Fruit fly (Drosophila melanogaster) whole organism, embryonic: Measurements from ENCODE around the gene Herc4.

Source experiments
- Awh ChIP-seq: fragments of 200-800 bp; sonication (Bioruptor generic); IDR thresholded peaks from 2 replicates; pipeline ENCODE4, ENCODE4 v1.3.6; 2022; ENCODE audit warnings: missing biosample characterization, missing genetic modification characterization
- B-H2 ChIP-seq: fragments of 200-800 bp; sonication (Bioruptor generic); optimal IDR thresholded peaks from 2 replicates; lab custom pipeline; 2018; ENCODE audit warnings: missing biosample characterization, mild to moderate bottlenecking, missing genetic modification characterization
- Bgb ChIP-seq: fragments of 200-800 bp; sonication (Bioruptor generic); IDR thresholded peaks from 2 replicates; pipeline ENCODE4 v1.3.6; 2022; ENCODE audit warnings: missing biosample characterization, missing genetic modification characterization; ENCODE audit not compliant: partially characterized antibody
- CG10267 ChIP-seq: fragments of 200-800 bp; sonication (Bioruptor generic); optimal IDR thresholded peaks from 2 replicates; lab custom pipeline; 2018; ENCODE audit warnings: missing biosample characterization, mild to moderate bottlenecking, missing genetic modification characterization, moderate library complexity
- CG10431 ChIP-seq: fragments of 200-800 bp; sonication (Bioruptor generic); optimal IDR thresholded peaks from 3 replicates; lab custom pipeline; 2018; ENCODE audit warnings: missing biosample characterization, mild to moderate bottlenecking, missing genetic modification characterization
- CG10565 ChIP-seq: fragments of 200-800 bp; sonication (Bioruptor generic); optimal IDR thresholded peaks from 3 replicates; lab custom pipeline; 2016; ENCODE audit warnings: missing biosample characterization, mild to moderate bottlenecking, missing genetic modification characterization
- CG10959 ChIP-seq: fragments of 200-800 bp; sonication (Bioruptor generic); IDR thresholded peaks from 2 replicates; pipeline ENCODE4 v1.3.6; 2022; ENCODE audit warnings: missing biosample characterization, missing genetic modification characterization
- CG11398 ChIP-seq: fragments of 200-800 bp; sonication (Bioruptor generic); optimal IDR thresholded peaks from 2 replicates; lab custom pipeline; 2016; ENCODE audit warnings: missing biosample characterization, missing genetic modification characterization
- CG12769 ChIP-seq: fragments of 200-800 bp; sonication (Bioruptor generic); optimal IDR thresholded peaks from 2 replicates; lab custom pipeline; 2019; ENCODE audit warnings: missing biosample characterization, mild to moderate bottlenecking, missing genetic modification characterization, moderate library complexity
- CG13123 ChIP-seq: fragments of 200-800 bp; sonication (Bioruptor generic); optimal IDR thresholded peaks from 2 replicates; lab custom pipeline; 2016; ENCODE audit warnings: missing biosample characterization, missing genetic modification characterization
- CG14014 ChIP-seq: fragments of 200-800 bp; sonication (Bioruptor generic); IDR thresholded peaks from 2 replicates; pipeline ENCODE4 v1.3.6; 2022; ENCODE audit warnings: missing biosample characterization, missing genetic modification characterization
- CG15696 ChIP-seq: fragments of 200-800 bp; sonication (Bioruptor generic); optimal IDR thresholded peaks from 2 replicates; lab custom pipeline; 2019; ENCODE audit warnings: missing biosample characterization, mild to moderate bottlenecking, missing genetic modification characterization, moderate library complexity
- CG16815 ChIP-seq: fragments of 200-800 bp; sonication (Bioruptor generic); optimal IDR thresholded peaks from 3 replicates; lab custom pipeline; 2017; ENCODE audit warnings: missing biosample characterization, mild to moderate bottlenecking, missing genetic modification characterization
- CG17186 ChIP-seq: fragments of 200-800 bp; sonication (Bioruptor generic); optimal IDR thresholded peaks from 3 replicates; lab custom pipeline; 2017; ENCODE audit warnings: missing biosample characterization, missing genetic modification reagents, missing genetic modification characterization
- CG18011 ChIP-seq: fragments of 200-800 bp; sonication (Bioruptor generic); optimal IDR thresholded peaks from 2 replicates; lab custom pipeline; 2017; ENCODE audit warnings: missing biosample characterization, missing genetic modification characterization, mild to moderate bottlenecking, moderate library complexity, missing genotype
- CG18262 ChIP-seq: fragments of 200-800 bp; optimal IDR thresholded peaks from 3 replicates; lab custom pipeline; 2019; ENCODE audit warnings: missing biosample characterization, mild to moderate bottlenecking, missing genetic modification characterization, moderate library complexity
- CG2120 ChIP-seq: fragments of 200-800 bp; sonication (Bioruptor generic); optimal IDR thresholded peaks from 3 replicates; lab custom pipeline; 2016; ENCODE audit warnings: missing biosample characterization, missing genetic modification characterization
- CG2875 ChIP-seq: fragments of 200-800 bp; sonication (Bioruptor generic); optimal IDR thresholded peaks from 2 replicates; lab custom pipeline; 2017; ENCODE audit warnings: missing biosample characterization, mild to moderate bottlenecking, missing genetic modification characterization, missing genetic modification reagents
- CG3726 ChIP-seq: fragments of 200-800 bp; sonication (Bioruptor generic); IDR thresholded peaks from 3 replicates; pipeline ENCODE4, ENCODE4 v1.3.6; 2022; ENCODE audit warnings: missing biosample characterization, missing genetic modification characterization
- CG3847 ChIP-seq: fragments of 200-800 bp; sonication (Bioruptor generic); IDR thresholded peaks from 2 replicates; pipeline ENCODE4 v1.3.6; 2022; ENCODE audit warnings: missing biosample characterization, missing genetic modification characterization
- CG6765 ChIP-seq: fragments of 200-800 bp; sonication (Bioruptor generic); optimal IDR thresholded peaks from 3 replicates; lab custom pipeline; 2017; ENCODE audit warnings: missing biosample characterization, mild to moderate bottlenecking, missing genetic modification characterization
- CG6813 ChIP-seq: fragments of 200-800 bp; sonication (Bioruptor generic); optimal IDR thresholded peaks from 2 replicates; lab custom pipeline; 2017; ENCODE audit warnings: missing biosample characterization, missing genetic modification characterization, mild to moderate bottlenecking, moderate library complexity, missing genetic modification reagents
- CG7987 ChIP-seq: fragments of 200-800 bp; sonication (Bioruptor generic); optimal IDR thresholded peaks from 2 replicates; lab custom pipeline; 2018; ENCODE audit warnings: missing biosample characterization, mild to moderate bottlenecking, missing genetic modification characterization, moderate library complexity
- CG9609 ChIP-seq: fragments of 200-800 bp; sonication (Bioruptor generic); optimal IDR thresholded peaks from 3 replicates; lab custom pipeline; 2016; ENCODE audit warnings: missing biosample characterization, missing genetic modification characterization
- CG9876 ChIP-seq: fragments of 200-800 bp; sonication (Bioruptor generic); optimal IDR thresholded peaks from 2 replicates; lab custom pipeline; 2016; ENCODE audit warnings: missing biosample characterization, missing genetic modification characterization
- Dbx ChIP-seq: fragments of 200-800 bp; sonication (Bioruptor generic); IDR thresholded peaks from 3 replicates; pipeline ENCODE4 v1.3.6; 2022; ENCODE audit warnings: missing biosample characterization, missing genetic modification characterization
- Dll ChIP-seq: fragments of 200-800 bp; sonication (Bioruptor generic); IDR thresholded peaks from 4 replicates; pipeline ENCODE4 v1.3.6; 2022; ENCODE audit warnings: missing biosample characterization, missing genetic modification characterization; ENCODE audit not compliant: partially characterized antibody
- Ets65A ChIP-seq: fragments of 200-800 bp; sonication (Bioruptor generic); peaks from one replicate; lab custom pipeline; 2016; ENCODE audit warnings: missing biosample characterization, missing genetic modification characterization
- NK7.1 ChIP-seq: fragments of 200-800 bp; sonication (Bioruptor generic); optimal IDR thresholded peaks from 3 replicates; lab custom pipeline; 2016; ENCODE audit warnings: missing biosample characterization, missing genetic modification characterization
- Oaz ChIP-seq: fragments of 200-800 bp; sonication (Bioruptor generic); IDR thresholded peaks from 2 replicates; pipeline ENCODE4 v1.3.6; 2022; ENCODE audit warnings: missing biosample characterization, missing genetic modification characterization
- Scr ChIP-seq: fragments of 200-800 bp; sonication (Bioruptor generic); IDR thresholded peaks from 2 replicates; pipeline ENCODE4 v1.3.6; 2022; ENCODE audit warnings: missing biosample characterization, missing genetic modification characterization; ENCODE audit not compliant: partially characterized antibody
- Spps ChIP-seq: fragments of 200-800 bp; sonication (Bioruptor generic); optimal IDR thresholded peaks from 2 replicates; lab custom pipeline; 2018; ENCODE audit warnings: missing biosample characterization, mild to moderate bottlenecking, missing genetic modification characterization
- Usf ChIP-seq: fragments of 200-800 bp; sonication (Bioruptor generic); optimal IDR thresholded peaks from 2 replicates; lab custom pipeline; 2017; ENCODE audit warnings: missing genotype, missing biosample characterization, missing genetic modification characterization
- Xbp1 ChIP-seq: fragments of 200-800 bp; sonication (Bioruptor generic); optimal IDR thresholded peaks from 3 replicates; lab custom pipeline; 2016; ENCODE audit warnings: missing biosample characterization, mild to moderate bottlenecking, missing genetic modification characterization
- ac ChIP-seq: fragments of 200-800 bp; sonication (Bioruptor generic); optimal IDR thresholded peaks from 3 replicates; lab custom pipeline; 2017; ENCODE audit warnings: missing biosample characterization, mild to moderate bottlenecking, missing genetic modification characterization
- ase ChIP-seq: fragments of 200-800 bp; sonication (Bioruptor generic); IDR thresholded peaks from 3 replicates; pipeline ENCODE4 v1.3.6; 2022; ENCODE audit warnings: missing biosample characterization, missing genetic modification characterization
- chif ChIP-seq, 2 experiments: fragments of 200-800 bp; sonication (Bioruptor generic); optimal IDR thresholded peaks; 3 replicates each; lab custom pipeline; 2016; ENCODE audit warnings: missing biosample characterization in 2 of 2, missing genetic modification characterization in 2 of 2
- disco-r ChIP-seq: fragments of 200-800 bp; sonication (Bioruptor generic); optimal IDR thresholded peaks from 2 replicates; lab custom pipeline; 2016; ENCODE audit warnings: missing biosample characterization, missing genetic modification characterization
- fd64A ChIP-seq: fragments of 200-800 bp; sonication (Bioruptor generic); optimal IDR thresholded peaks from 3 replicates; lab custom pipeline; 2018; ENCODE audit warnings: missing biosample characterization, mild to moderate bottlenecking, missing genetic modification characterization
- fd96Cb ChIP-seq: fragments of 200-800 bp; sonication (Bioruptor generic); optimal IDR thresholded peaks from 2 replicates; lab custom pipeline; 2018; ENCODE audit warnings: missing biosample characterization, mild to moderate bottlenecking, missing genetic modification characterization, moderate library complexity
- her ChIP-seq: fragments of 200-800 bp; sonication (Bioruptor generic); optimal IDR thresholded peaks from 2 replicates; lab custom pipeline; 2016; ENCODE audit warnings: missing biosample characterization, missing genetic modification characterization
- ken ChIP-seq: fragments of 200-800 bp; sonication (Bioruptor generic); IDR thresholded peaks from 3 replicates; pipeline ENCODE4 v1.3.6; 2022; ENCODE audit warnings: missing biosample characterization, missing genetic modification characterization
- nom ChIP-seq: fragments of 200-800 bp; sonication (Bioruptor generic); optimal IDR thresholded peaks from 2 replicates; lab custom pipeline; 2017; ENCODE audit warnings: missing biosample characterization, missing genetic modification characterization, mild to moderate bottlenecking, moderate library complexity, missing genetic modification reagents
- otp ChIP-seq: fragments of 200-800 bp; sonication (Bioruptor generic); IDR thresholded peaks from 3 replicates; pipeline ENCODE4, ENCODE4 v1.3.6; 2022; ENCODE audit warnings: missing biosample characterization, missing genetic modification characterization
- pnt ChIP-seq: fragments of 200-800 bp; sonication (Bioruptor generic); optimal IDR thresholded peaks from 3 replicates; lab custom pipeline; 2016; ENCODE audit warnings: missing biosample characterization, missing genetic modification characterization
- schlank ChIP-seq: fragments of 200-800 bp; sonication (Bioruptor generic); optimal IDR thresholded peaks from 2 replicates; lab custom pipeline; 2018; ENCODE audit warnings: missing biosample characterization, mild to moderate bottlenecking, missing genetic modification characterization
- slou ChIP-seq: fragments of 200-800 bp; sonication (Bioruptor generic); optimal IDR thresholded peaks from 3 replicates; lab custom pipeline; 2016; ENCODE audit warnings: missing biosample characterization, missing genetic modification characterization
- sqz ChIP-seq: fragments of 200-800 bp; sonication (Bioruptor generic); optimal IDR thresholded peaks from 3 replicates; lab custom pipeline; 2018; ENCODE audit warnings: missing biosample characterization, mild to moderate bottlenecking, missing genetic modification characterization
- trem ChIP-seq: fragments of 200-800 bp; optimal IDR thresholded peaks from 3 replicates; lab custom pipeline; 2019; ENCODE audit warnings: missing biosample characterization, mild to moderate bottlenecking, missing genetic modification characterization, moderate library complexity
- ttk ChIP-seq: fragments of 200-800 bp; sonication (Bioruptor generic); IDR thresholded peaks from 2 replicates; pipeline ENCODE4 v2.1.2; 2022; ENCODE audit warnings: missing biosample characterization, missing genetic modification characterization

Herc4 gene

DNA sequence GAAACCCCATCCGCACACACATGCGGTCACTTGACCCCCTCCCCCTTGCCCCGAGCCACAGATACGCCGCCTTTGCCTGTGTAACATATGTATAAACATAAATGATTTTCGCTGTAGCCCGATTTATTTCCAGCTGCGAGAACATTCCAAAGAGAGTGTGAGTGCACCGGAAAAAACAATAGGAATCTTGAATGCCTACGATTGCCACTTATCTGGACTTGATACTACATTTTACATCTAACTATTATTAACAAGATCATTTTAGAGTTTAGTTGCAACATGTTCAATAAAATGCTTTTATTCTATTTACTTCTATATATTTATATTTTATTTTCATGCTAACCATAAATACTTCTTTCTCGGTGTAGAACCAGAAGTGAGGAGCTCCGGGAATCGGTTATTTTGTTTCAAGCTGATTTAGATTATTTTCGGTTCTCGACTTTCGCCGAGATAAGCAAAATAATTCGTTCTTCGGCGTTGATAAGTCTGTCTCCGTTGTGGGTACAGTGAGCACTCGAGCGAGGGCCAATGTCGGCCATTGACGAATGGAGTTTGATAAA is 13.3 kb upstream of the Herc4 start (continued):
- no peak for TF ChIP-seq schlank (tag; lab: Kevin White, UChicago)
- TF ChIP-seq CG2875: peak; percentile 81
- TF ChIP-seq ken (GFP tag; lab: Robert Waterston, UW): peak; percentile 72; the same call in 2 of the 3 replicates
- TF ChIP-seq Oaz: peak; percentile 56
- TF ChIP-seq fd96Cb: peak; percentile 85
- TF ChIP-seq Usf: peak; percentile 51
- peak; percentile 69; the same call in 2 of the 3 replicates for TF ChIP-seq otp (GFP tag; lab: Robert Waterston, UW)
- TF ChIP-seq CG6765 (GFP tag; lab: Kevin White, UChicago): peak; percentile 20
- TF ChIP-seq CG9609 (GFP tag; lab: Kevin White, UChicago): peak; percentile 8
- no peak for TF ChIP-seq Scr (GFP tag; lab: Robert Waterston, UW)
- no peak for TF ChIP-seq disco-r (GFP tag; lab: Kevin White, UChicago)
- TF ChIP-seq Xbp1 (GFP tag; lab: Kevin White, UChicago): peak; percentile 76
- peak; percentile 94 for TF ChIP-seq CG18262 (tag; lab: Kevin White, UChicago)
- TF ChIP-seq CG11398 (GFP tag; lab: Kevin White, UChicago): no peak
- TF ChIP-seq CG15696: peak; percentile 86
- peak; percentile 65 for TF ChIP-seq fd64A (GFP tag; lab: Kevin White, UChicago)
- peak; percentile 76 for TF ChIP-seq CG16815
- TF ChIP-seq Ets65A (GFP tag; lab: Kevin White, UChicago): no peak
- TF ChIP-seq chif (GFP tag; optimal IDR thresholded peaks at IDR 0.05; lab: Kevin White, UChicago): peak; percentile 3 to 55
- TF ChIP-seq CG2120 (GFP tag; lab: Kevin White, UChicago): peak; percentile 75
- TF ChIP-seq CG3847: peak; percentile 68
- peak; percentile 82 for TF ChIP-seq CG10959 (GFP tag; lab: Robert Waterston, UW)
- TF ChIP-seq Bgb (GFP tag; lab: Robert Waterston, UW): no peak
- 0 out of 3 replicates have a peak, but pooled peaks have one; percentile 47 for TF ChIP-seq CG3726 (GFP tag; lab: Robert Waterston, UW)
- peak; percentile 28 for TF ChIP-seq CG18011 (GFP tag; lab: Kevin White, UChicago)
- peak; percentile 65 for TF ChIP-seq ac (GFP tag; lab: Kevin White, UChicago)
- TF ChIP-seq ttk (GFP tag; lab: Robert Waterston, UW): peak; percentile 48
- TF ChIP-seq CG17186: no peak
- TF ChIP-seq CG6813 (GFP tag; lab: Kevin White, UChicago): peak; percentile 79
- TF ChIP-seq her: peak; percentile 23
- TF ChIP-seq ase: peak; percentile 74; the same call in 2 of the 3 replicates
- no peak for TF ChIP-seq NK7.1 (GFP tag; lab: Kevin White, UChicago)
- no peak for TF ChIP-seq slou (GFP tag; lab: Kevin White, UChicago)
- no peak for TF ChIP-seq B-H2 (GFP tag; lab: Kevin White, UChicago)
- peak; percentile 69; the same call in 2 of the 3 replicates for TF ChIP-seq Dbx
- TF ChIP-seq Spps: peak; percentile 74
- peak; percentile 86 for TF ChIP-seq trem (tag; lab: Kevin White, UChicago)
- peak; percentile 2 for TF ChIP-seq pnt (GFP tag; lab: Kevin White, UChicago)
- no peak for TF ChIP-seq CG10565
- peak; percentile 71 for TF ChIP-seq CG14014
- TF ChIP-seq Awh (GFP tag; lab: Robert Waterston, UW): peak; percentile 51; the same call in 1 of the 2 replicates
- no peak for TF ChIP-seq sqz (GFP tag; lab: Kevin White, UChicago)
- TF ChIP-seq CG10431 (GFP tag; lab: Kevin White, UChicago): peak; percentile 70
- TF ChIP-seq CG10267 (tag; lab: Kevin White, UChicago): peak; percentile 84
- peak; percentile 33 for TF ChIP-seq CG7987 (GFP tag; lab: Kevin White, UChicago)
- peak; percentile 66 for TF ChIP-seq CG12769 (tag; lab: Kevin White, UChicago)
- TF ChIP-seq CG9876 (GFP tag; lab: Kevin White, UChicago): no peak
- peak; percentile 39 for TF ChIP-seq nom
- TF ChIP-seq Dll (GFP tag; lab: Robert Waterston, UW): no peak
- peak; percentile 42 for TF ChIP-seq CG13123 (GFP tag; lab: Kevin White, UChicago)
